Worm (Caenorhabditis elegans): ENCODE measurements around the gene fbxb-78.
"Not testable (repeated sequence)": the region's sequence is repeated elsewhere in the genome, so short reads cannot be mapped to it uniquely, and the experiment has no call there.

The fbxb-78 gene

DNA sequence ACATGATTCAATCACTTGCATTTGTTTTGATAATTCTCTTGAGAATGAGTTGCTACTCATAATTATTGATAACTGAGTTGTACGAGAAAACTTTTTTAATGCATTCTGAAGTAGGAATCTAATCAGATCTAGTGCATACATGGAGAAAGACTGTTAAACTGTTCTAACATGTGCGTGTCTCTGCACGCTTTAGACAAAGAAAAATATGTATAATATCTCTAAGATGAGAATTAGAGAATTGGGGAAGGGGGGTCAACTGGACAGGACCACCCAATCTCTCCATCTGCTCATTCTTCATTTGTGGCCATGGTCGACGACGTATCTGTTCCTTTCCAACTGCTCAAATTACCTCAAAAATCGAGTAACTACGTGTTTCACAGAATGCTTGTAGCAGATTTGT lies at the start of gene fbxb-78:
Gene fbxb-78, plus strand, starts transcription at position 301 of the 400 bp plus-strand sequence.
- TF ChIP-seq dao-5 (tag; optimal IDR thresholded peaks at IDR 0.05) (no peak), him-1 (tag; optimal IDR thresholded peaks at IDR 0.05) (no peak), W03F9.2 (tag; optimal IDR thresholded peaks at IDR 0.05) (no peak)

DNA sequence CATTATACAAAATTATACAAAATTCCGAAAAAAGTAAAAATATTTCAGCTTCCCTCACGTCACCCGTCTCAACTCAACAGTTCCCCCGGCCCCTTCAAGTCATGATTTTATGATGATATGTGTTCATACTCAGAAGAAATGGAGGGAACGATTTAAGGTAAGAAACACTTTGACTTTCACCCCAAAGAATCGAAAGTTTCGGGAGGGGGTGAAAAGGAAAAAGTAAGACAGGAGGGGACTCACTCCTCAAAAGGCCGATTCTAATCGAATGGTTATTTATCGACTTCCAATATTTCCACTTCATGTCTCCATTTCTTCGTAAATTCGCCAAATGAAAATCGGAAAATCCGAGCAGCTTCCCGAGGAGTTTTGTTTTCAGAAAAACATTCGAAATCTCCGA lies 49.1 kb upstream of the fbxb-78 start, which contains the start of gene bus-4:
Gene bus-4, plus strand, starts transcription at position 49 of the 400 bp plus-strand sequence.
- TF ChIP-seq him-1 (tag; optimal IDR thresholded peaks at IDR 0.05) (no peak), W03F9.2 (tag; optimal IDR thresholded peaks at IDR 0.05) (no peak), dao-5 (tag; optimal IDR thresholded peaks at IDR 0.05) (no peak)

DNA sequence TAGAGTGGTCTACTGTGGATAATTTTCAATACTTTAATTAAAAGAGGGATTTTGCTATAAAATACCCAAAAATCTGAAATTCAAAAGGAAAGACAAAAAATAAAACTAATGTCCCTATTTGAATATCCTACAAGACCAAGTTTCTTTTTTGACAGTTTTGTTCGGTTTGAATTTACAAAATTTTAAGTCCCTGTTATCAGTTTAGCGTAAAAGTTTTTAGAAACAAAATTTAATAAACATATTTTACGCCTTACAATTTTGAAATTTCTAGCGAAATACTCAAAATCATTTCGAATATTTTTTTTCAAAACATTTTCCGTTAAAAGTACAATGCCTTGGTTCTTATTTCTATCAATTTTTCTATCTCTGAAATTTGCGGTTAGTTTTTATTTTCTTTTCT lies 44.9 kb upstream of the fbxb-78 start, which contains the start of gene spe-51:
Gene spe-51, plus strand, starts transcription at position 301 of the 400 bp plus-strand sequence.
- TF ChIP-seq W03F9.2 (tag; optimal IDR thresholded peaks at IDR 0.05) (no peak), him-1 (tag; optimal IDR thresholded peaks at IDR 0.05) (no peak), dao-5 (tag; optimal IDR thresholded peaks at IDR 0.05) (no peak)

DNA sequence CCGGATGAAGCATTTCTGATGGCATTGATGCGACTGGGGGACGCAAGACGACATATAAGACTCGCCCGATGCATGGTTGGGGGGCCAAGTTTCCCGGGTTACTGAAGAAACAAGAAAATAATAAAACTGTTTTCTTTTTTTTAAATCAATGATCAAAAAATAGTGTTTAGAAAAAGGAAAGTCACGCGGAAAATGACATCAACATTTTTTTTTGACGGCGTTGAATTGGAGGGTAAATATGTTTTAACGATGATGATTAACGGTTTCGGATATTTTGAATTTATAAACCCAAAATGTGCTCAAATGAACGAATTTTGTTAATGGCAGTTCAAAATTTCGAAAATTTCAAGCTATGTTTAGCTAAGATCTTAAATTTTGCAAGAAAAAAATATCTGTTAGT lies 33.4 kb upstream of the fbxb-78 start, which contains the start of gene ogdh-1:
Gene ogdh-1, minus strand, starts transcription at position 101 of the 400 bp plus-strand sequence.
- no peak for TF ChIP-seq dao-5 (tag; optimal IDR thresholded peaks at IDR 0.05)
- no peak for TF ChIP-seq W03F9.2 (tag; optimal IDR thresholded peaks at IDR 0.05)
- no peak for TF ChIP-seq him-1 (tag; optimal IDR thresholded peaks at IDR 0.05)

DNA sequence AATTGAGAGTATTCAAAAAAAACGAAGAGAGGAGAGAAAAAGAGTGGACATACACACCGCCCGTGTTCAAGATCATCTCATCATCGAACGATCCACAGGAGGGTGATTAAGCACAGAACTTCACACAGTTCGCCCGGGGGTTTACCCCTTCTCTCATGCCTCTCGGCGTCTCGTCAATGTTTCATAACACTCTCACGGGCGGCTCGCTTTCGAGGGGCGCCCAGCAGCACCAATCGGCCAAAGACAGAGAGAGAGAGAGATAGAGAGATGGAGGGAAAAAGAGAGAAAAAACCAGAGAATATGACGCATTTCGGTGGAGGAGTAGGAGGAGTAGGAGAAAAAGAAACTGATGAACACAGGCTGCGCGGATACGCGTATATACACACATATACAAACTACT lies 32.2 kb upstream of the fbxb-78 start:
- TF ChIP-seq dao-5 (tag; optimal IDR thresholded peaks at IDR 0.05) (no peak), W03F9.2 (tag; optimal IDR thresholded peaks at IDR 0.05) (peak; percentile 41), him-1 (tag; optimal IDR thresholded peaks at IDR 0.05) (no peak)

DNA sequence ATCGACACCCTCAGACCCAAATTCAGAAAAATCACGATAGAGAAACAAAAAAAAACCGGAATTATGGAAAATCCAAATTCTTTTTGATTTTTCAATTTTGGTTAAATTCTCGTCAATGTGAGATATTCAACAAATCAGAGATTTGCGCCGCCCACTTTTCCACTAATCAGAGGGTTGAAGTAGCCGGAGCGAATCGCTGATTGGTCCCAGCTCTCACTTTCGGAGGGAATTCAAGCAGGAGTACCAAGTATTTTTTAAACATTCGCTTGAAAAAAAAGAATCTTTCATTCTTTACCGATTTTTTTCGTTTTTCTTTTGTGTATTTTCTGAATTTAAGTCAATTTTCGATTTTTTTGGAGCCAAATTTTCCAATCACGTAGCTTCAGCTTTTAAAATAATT lies 31.4 kb upstream of the fbxb-78 start:
- no peak for TF ChIP-seq him-1 (tag; optimal IDR thresholded peaks at IDR 0.05)
- no peak for TF ChIP-seq dao-5 (tag; optimal IDR thresholded peaks at IDR 0.05)
- no peak for TF ChIP-seq W03F9.2 (tag; optimal IDR thresholded peaks at IDR 0.05)

DNA sequence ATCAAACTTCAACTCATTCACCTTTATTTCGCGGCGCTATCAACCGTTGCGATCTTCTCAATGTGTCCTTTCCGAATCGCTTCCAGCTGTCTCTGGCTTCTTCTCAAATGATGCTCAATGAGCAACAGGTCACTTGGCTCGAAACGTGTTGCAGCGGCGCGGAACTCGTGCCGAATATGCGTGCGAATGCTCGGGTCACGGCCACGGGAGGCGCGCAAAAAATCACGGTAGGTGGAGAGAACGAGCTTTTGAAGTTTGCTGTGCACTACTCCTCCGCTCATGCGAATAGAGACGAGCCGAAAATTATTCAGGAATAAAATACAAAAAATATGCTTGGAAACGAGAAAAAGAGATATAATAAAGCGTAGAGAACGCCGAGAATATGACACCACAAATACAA lies 26.9 kb upstream of the fbxb-78 start, which contains the start of gene cif-1:
Gene cif-1, minus strand, starts transcription at position 297 of the 400 bp plus-strand sequence.
- TF ChIP-seq him-1 (tag; optimal IDR thresholded peaks at IDR 0.05) (no peak), dao-5 (tag; optimal IDR thresholded peaks at IDR 0.05) (no peak), W03F9.2 (tag; optimal IDR thresholded peaks at IDR 0.05) (no peak)

DNA sequence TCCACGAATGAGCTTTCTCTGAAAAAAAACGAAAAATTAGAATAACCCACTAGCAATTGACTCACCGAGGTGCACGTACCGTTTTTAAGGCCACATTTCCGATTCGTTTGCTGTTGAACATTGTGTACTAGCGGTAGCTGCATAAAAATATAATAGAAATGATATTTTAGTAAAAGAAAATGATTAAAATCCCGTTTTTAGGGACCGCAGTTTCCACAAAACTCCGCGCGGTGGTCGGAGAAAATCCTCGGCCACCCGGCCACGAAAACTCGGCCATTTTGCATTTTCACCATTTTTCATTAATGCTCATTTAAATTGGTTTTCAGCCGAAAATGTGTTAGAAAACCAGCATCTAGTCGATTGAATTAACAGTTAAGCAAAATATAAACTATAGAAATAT lies 25.0 kb upstream of the fbxb-78 start, which contains the start of gene yars-2:
Gene yars-2, minus strand, starts transcription at position 249 of the 400 bp plus-strand sequence.
- no peak for TF ChIP-seq him-1 (tag; optimal IDR thresholded peaks at IDR 0.05)
- TF ChIP-seq dao-5 (tag; optimal IDR thresholded peaks at IDR 0.05), result no peak
- TF ChIP-seq W03F9.2 (tag; optimal IDR thresholded peaks at IDR 0.05), result no peak

DNA sequence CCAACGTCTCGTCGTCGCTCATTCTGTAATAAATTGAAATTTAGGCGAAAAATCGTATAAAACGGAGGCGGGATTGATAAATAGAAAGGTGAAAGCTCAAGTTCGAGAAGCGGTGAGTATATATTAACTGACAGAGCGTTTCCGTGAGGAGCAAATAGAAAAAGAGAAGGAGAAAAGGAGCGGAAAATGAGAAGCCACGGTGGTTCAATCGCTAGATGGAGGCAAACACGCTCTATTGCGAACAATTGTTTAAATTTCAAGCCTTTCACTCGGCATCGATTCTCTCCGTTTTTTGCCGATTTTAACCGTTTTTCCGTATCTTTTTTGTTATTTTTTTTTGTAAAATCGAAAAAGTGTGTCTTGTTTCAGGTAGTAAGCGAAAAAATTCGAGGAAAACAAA lies 21.6 kb upstream of the fbxb-78 start, which contains the start of gene miro-1:
Gene miro-1, minus strand, starts transcription at position 23 of the 400 bp plus-strand sequence.
- not testable (repeated sequence) for TF ChIP-seq W03F9.2, dao-5, him-1 (tag; optimal IDR thresholded peaks at IDR 0.05)

DNA sequence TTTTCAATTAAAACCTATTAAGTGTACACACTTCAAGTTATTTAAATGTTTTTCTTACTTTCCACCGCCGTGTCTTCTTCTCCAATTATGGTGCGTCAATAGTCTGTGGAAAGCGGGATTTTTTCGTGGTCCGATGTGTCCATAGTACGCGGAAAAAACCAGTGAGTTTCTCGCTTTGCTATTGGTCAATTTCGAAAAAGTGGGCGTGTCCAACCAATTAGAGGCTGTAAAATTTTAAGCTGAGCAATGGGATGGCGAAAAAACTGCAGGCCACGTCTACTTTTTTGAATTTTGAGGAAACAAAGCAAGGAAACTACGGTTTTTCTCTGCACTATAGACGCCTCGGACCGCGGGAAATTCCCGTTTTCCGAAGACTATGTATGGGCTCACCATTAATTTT lies 13.7 kb upstream of the fbxb-78 start:
- no peak for TF ChIP-seq W03F9.2 (tag; optimal IDR thresholded peaks at IDR 0.05)

DNA sequence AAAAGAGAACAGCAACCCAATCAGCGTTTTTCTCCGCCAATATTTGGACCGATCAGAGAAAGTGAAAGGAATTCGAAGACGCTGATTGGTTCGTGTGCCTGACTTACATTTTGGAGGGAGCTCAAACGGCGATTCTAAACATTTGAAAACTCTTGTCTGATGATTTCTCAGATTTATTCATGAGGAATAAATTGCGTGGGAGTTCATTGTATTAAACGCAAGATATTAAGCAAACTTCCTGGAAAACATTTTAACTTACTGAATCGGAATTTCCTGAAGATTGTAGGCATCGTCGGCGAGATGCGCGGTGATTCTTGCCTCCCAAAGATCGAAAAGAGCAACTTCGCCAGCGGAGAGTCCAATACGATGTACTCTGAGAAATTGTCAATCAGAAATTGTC lies 12.8 kb upstream of the fbxb-78 start, which contains the start of gene K08F11.1:
Gene K08F11.1, plus strand, starts transcription at position 301 of the 400 bp plus-strand sequence.
- no peak for TF ChIP-seq dao-5 (tag; optimal IDR thresholded peaks at IDR 0.05)

DNA sequence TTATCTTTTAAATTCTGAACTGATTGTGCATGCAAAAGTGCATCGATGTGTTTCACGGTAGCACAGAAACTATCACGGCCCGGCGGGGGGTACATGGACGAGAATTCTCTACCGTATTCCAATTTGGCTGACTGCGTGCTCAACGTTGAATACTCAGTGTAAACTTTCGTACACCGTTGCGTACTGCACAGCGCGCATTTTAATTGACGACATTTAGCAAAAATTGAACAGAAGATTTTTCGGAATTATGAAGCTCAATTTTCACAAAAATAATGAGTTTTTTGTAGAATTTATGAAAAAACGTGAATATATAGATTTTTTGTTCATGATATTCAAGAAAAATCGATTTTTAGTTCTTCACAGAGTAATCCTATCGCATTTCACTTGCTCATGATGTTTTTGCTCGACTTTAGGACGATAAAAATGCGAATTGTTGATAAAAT lies 11.9 kb upstream of the fbxb-78 start:
- TF ChIP-seq him-1 (tag; optimal IDR thresholded peaks at IDR 0.05), result peak; percentile 88
- TF ChIP-seq dao-5 (tag; optimal IDR thresholded peaks at IDR 0.05), result peak; percentile 1

DNA sequence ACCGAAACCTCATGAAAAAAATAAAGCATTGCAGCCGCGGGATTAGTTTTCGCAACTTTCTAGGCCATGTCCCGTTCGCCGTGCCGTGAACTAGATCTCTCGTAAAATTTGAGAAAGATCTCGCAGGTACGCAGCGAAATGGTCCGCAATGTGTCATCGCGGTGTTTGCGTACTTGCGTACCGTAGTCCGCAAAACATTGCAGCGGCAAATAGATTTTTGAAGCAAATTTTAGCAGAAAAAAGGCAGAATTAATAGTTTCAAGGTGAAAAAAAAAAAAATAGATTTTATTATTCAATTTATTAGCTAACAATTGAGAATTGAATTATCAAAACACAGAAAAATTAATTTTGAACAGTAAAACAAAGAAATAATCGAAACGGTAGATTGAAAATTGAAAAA lies 9.4 kb upstream of the fbxb-78 start:
- TF ChIP-seq him-1 (tag; optimal IDR thresholded peaks at IDR 0.05), result peak; percentile 73
- peak; percentile 37 for TF ChIP-seq W03F9.2 (tag; optimal IDR thresholded peaks at IDR 0.05)

DNA sequence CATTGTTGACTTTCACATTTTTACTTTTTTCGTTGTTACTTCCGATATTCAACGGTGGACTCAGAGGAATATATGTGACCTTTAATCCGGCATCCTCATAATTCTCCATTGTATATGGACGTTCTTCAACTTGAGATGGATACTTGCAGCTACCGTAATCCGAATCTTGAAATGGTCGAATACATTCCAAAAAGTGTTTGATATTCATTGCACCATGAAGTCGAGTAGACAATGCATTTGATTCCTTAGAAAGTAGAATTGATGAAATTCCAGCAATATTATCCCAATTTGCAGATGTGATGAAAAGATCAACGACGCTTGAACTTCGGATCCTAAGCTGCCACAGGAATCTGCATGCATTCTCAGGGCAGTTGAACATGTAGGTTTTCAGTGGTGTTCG lies 5.1 kb downstream of the fbxb-78 start:
- no peak for TF ChIP-seq him-1 (tag; optimal IDR thresholded peaks at IDR 0.05)
- TF ChIP-seq W03F9.2 (tag; optimal IDR thresholded peaks at IDR 0.05), result no peak
- no peak for TF ChIP-seq dao-5 (tag; optimal IDR thresholded peaks at IDR 0.05)

DNA sequence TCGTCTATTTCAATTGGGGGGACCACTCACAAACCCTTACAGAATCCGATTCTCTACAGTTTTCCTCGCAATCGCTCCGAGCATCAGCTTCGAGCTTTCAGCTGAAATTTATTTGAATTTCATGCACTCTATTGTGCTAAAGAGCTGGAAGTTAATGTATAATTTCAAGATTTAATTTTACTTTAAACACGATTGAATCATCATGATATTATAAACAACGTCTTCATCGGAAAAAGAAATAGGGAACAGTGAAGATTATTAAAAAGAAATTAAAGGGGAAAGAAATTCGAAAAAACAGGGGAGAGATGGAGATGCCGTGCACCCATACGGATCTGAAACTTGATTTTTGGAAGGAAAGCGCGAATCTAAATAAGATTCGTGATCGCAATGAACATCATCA lies 6.8 kb downstream of the fbxb-78 start, which contains the start of gene hoe-1:
Gene hoe-1, minus strand, starts transcription at position 101 of the 400 bp plus-strand sequence.
- TF ChIP-seq dao-5 (tag; optimal IDR thresholded peaks at IDR 0.05) (no peak), W03F9.2 (tag; optimal IDR thresholded peaks at IDR 0.05) (no peak), him-1 (tag; optimal IDR thresholded peaks at IDR 0.05) (no peak)

Data from whole organism, L4/young adult.